Worm (Caenorhabditis elegans) whole organism, dauer: ENCODE data around the gene srlf-14.

Experiments
- unc-62 ChIP-seq: sonication (generic microtip); optimal IDR thresholded peaks from 2 replicates; lab custom pipeline; 2017; ENCODE audit warnings: missing biosample characterization, missing genetic modification reagents, missing genetic modification characterization

srlf-14 gene

DNA sequence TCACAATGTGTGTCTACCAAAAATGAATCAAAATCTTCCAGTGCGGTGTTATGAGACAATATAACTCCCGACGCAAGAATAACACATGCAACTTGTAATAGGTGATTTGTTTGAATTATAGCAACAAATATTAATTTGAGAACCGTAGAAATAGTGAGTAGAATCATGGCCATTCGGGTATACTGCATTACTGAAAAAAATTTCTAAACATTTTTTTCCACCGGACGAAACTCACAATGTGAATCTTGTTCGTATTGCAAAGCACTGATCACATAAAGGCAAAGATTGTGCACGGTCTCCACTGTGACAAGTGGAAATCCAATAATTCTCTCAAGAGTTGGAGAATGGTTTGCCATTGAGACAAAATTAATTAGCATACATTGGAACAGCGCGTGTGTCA lies 8.3 kb upstream of the srlf-14 start:
- no peak for TF ChIP-seq unc-62 (GFP tag; lab: Kevin White, UChicago)

DNA sequence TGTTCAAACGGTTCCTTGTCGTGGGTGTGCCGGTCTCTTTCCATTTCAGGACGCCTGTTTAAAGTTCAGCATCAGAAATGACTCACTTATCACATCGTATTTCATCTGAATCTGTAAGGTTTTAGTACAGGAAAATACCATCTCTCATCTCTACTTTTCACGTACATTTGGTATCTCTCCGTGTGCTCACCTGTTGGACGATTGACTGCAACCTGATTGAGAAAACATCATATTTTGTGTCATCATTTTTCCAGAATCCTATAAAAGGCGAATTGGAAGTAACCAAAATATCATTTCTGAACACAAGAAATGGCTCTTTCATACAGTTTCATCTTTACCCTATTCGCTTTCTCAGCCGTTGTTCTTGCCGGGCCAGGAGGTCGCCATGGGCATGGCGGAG lies 5.9 kb upstream of the srlf-14 start, which contains the start of gene srlf-30:
Gene srlf-30, plus strand, starts transcription at position 301 of the 400 bp plus-strand sequence.
- no peak for TF ChIP-seq unc-62 (GFP tag; lab: Kevin White, UChicago)

DNA sequence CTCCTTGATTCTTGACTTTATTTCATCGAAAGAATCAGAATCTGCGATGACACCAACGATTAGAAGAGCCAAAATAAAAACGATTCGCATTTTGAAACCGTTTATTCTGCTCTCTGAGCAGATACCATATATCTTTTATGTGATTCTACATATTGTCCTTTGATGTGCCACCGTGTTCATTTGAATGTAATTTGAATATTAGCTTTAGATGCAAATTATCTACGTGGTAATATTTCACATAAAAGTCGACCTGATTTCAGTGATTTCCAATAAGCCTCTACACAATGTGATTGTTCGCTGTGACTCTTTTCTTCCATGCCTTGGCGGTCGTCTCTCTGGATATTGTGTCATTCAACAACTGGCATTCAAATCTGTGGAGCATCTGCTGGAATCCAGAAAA lies 4.9 kb upstream of the srlf-14 start, which contains the start of the genes F13E9.9 and F13E9.19:
Gene F13E9.9, minus strand, starts transcription at position 101 of the 400 bp plus-strand sequence.
Gene F13E9.19, plus strand, starts transcription at position 316 of the 400 bp plus-strand sequence.
- no peak for TF ChIP-seq unc-62 (GFP tag; lab: Kevin White, UChicago)

DNA sequence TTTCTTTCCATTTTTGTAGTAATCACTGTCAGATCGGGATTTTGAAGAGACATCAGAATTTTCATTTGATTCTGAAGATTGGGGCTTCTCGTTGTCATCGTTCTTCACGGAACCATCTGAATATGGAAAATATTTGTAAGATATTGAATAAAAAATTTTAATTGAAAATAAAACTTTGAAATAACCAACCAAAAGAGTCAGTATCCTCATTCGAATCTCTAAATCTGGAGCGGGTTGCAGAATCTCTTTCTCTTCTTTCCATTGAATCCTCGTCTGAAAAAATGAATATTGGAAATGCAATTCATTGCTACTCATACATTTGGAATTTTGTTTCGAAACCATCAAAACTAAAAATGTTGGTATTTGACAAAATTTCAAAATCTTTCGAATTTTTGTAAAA lies 4.0 kb upstream of the srlf-14 start:
- no peak for TF ChIP-seq unc-62 (GFP tag; lab: Kevin White, UChicago)

DNA sequence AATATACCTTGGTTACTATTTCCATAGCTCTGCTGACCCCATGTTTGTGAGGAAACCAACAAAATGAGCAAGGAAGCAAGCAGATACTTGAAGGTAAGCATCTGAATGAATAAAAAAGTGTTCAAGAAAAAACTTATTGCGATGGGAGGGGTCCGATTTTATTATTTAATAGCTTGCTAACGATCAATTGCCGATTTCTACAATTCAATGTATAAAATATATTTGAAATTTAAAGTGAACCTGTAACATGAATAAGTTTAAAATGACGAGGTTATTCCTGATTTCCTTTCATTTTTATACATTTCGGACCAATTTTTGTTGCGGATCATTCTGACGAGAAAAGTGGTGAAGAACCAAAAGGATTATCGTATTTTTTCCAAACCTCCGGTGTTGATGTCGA lies 2.4 kb upstream of the srlf-14 start, which contains the start of gene srlf-13:
Gene srlf-13, minus strand, starts transcription at position 101 of the 400 bp plus-strand sequence.
- TF ChIP-seq unc-62 (GFP tag; lab: Kevin White, UChicago): no peak

DNA sequence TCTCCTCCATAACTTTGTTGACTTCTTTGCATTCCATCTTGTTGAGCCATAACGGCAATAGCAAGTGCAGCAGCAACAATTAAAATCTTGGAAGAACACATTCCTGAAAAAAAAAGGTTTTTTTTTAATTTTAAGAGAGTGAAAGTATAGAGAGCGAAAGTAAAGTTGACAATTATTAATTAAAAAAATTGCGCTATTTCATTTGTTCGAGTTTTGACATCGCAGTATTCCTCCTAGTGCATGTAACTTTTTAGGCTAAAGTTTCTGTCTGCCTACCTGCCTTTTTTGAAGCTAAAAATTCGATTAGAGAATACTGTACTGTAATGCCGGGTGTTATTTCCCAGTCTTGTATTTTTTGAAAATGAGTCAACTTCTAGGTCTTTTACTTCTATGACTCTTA lies 2.2 kb downstream of the srlf-14 start, which contains the start of gene srlf-12:
Gene srlf-12, minus strand, starts transcription at position 101 of the 400 bp plus-strand sequence.
- TF ChIP-seq unc-62 (GFP tag; lab: Kevin White, UChicago): no peak

DNA sequence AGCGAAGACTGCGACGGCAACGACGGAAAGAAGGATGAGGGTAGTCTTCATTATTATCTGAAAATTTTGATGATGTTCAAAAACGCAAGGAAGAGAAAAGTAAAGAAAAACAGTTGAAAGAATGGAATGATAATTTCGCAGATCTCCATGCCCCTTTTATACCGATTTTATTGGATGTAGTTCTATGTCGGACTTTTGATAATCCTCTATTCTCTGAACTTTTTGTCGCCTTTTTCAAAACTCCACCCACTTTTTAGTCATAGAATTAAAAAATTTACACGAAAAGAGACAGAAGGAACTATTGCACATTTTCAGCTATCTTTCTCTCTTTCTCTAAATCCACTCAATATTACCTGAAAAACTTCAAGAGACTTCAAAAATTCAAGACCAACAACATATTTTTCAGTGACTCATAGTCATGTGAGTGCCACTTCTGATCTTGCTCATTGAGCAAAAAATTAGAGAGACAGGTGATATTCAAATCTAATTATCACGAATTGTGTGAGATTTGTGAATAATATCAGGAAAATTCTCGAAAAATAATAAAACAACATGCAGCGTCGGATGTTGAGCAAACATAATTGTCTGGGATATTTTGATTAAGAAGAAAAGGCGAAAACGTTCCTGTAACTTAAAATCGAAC lies 4.2 kb downstream of the srlf-14 start, which contains the start of gene F13E9.15:
Gene F13E9.15, minus strand, starts transcription at position 51 of the 643 bp plus-strand sequence.
- TF ChIP-seq unc-62 (GFP tag; lab: Kevin White, UChicago): no peak

DNA sequence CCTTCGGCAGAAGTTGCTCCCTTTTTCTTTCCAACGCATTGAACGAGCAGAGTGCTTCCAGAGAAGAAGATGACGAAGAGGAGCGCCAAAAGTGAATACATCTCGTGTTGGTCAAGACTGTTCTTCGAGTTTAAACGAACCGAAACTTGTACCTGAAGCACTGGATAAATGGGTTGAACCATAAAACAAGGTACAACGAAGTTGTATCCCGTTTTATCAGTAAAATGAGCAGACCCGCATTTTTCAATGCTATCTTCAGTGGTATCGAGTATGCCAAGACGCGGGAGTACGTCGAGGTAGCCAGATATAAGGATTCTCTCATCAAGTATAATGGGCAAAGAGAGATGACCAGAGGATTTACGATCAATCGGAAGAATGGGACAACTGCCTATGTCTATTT lies 6.9 kb downstream of the srlf-14 start, which contains the start of gene F13E9.16:
Gene F13E9.16, minus strand, starts transcription at position 101 of the 400 bp plus-strand sequence.
- no peak for TF ChIP-seq unc-62 (GFP tag; lab: Kevin White, UChicago)

DNA sequence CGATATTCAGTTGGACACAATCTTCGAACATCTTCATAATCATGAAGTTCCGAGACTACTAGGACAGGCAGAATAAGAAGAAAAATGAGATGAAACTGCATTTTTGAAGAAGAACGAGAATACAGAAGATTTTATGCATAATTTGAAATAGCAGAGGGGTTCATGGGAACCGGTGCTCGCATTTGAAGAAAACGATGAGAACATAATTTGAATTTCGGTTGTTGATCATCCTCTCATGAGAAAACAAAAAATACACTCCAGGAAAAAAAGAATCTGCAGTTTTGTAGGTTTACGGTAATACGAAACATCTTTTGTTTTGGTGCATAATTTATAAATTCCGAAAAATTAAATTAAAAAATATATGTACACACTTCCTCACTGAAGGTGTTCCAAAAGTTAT lies 8.2 kb downstream of the srlf-14 start, which contains the start of gene srlf-11:
Gene srlf-11, minus strand, starts transcription at position 101 of the 400 bp plus-strand sequence.
- no peak for TF ChIP-seq unc-62 (GFP tag; lab: Kevin White, UChicago)

DNA sequence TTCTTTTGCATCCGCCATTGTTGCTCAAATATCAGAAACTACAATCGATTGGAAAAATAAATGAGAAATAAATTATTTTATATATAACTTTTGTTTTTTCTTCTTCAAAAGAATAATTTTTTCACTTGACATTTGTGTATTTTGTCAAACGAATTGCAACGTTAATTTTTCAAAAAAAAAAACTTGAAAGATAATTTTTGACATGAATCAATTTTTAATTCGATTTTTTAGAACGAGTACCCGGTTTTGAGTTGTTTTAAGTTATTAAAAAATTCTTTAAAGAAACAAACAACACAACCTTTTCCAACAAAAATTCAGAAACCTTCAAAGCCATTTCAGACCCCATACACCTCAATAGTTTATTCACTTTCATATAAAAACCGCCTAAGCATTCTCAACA lies 9.9 kb downstream of the srlf-14 start, which contains the start of gene F13E9.5:
Gene F13E9.5, minus strand, starts transcription at position 101 of the 400 bp plus-strand sequence.
- TF ChIP-seq unc-62 (GFP tag; lab: Kevin White, UChicago): no peak

DNA sequence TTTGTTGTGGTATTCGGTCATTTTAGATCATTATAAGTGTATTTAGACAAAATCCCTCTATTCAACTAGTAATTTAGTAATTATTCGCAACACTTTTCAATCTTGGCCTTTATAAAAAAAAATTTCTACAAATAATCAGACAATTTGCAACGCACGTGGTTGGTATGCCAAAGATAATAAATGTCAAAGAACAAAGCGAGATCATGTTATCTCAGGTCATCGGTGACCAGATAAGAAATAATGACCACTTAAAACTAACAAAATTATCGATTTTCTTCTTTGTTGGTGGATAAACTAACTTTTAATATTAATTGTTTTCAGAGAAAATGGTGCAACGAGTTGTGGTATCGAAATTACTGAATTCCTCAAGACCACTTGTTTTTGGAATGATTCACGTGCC lies 12.9 kb downstream of the srlf-14 start, which contains the start of gene F13E9.13:
Gene F13E9.13, plus strand, starts transcription at position 317 of the 400 bp plus-strand sequence.
- no peak for TF ChIP-seq unc-62 (GFP tag; lab: Kevin White, UChicago)

DNA sequence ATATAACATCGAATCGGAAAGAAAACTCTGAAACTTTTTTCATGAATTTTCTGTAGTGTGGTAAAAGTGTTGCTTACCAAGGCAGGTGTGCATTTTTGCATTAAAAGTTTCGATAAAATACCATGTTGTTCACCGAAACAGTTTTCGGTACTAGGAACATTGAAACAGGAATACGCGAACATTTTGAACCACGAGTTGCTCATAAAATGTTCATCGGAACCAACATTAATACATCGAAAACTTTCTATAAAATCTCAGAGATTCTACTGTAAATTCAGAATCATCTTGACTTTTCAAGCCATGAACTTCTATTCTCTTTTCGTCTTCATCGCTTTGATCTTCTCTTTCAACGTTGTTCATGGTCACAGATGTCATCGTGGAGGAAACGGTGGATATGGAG lies 13.9 kb downstream of the srlf-14 start, which contains the start of gene fipr-15:
Gene fipr-15, plus strand, starts transcription at position 301 of the 400 bp plus-strand sequence.
- TF ChIP-seq unc-62 (GFP tag; lab: Kevin White, UChicago): no peak

DNA sequence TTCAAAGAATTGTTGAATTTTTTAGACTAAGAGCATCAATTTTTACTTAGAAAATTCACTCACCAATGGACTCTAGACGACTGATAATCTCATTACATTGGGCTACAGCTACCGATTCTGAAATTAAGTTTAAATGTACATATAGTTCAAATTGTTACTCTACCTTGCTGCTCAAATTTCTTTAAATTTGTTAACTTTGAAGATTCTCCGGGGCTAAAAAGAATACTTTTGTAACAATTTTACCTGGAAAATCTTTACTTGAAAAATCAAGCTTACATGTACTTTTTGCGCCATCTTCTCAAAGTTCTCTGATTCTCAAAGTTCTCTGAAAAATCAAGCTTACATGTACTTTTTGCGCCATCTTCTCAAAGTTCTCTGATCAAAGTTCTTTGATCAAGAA lies 14.6 kb downstream of the srlf-14 start, which contains the start of gene sdz-13:
Gene sdz-13, minus strand, starts transcription at position 101 of the 400 bp plus-strand sequence.
- TF ChIP-seq unc-62 (GFP tag; lab: Kevin White, UChicago): no peak

DNA sequence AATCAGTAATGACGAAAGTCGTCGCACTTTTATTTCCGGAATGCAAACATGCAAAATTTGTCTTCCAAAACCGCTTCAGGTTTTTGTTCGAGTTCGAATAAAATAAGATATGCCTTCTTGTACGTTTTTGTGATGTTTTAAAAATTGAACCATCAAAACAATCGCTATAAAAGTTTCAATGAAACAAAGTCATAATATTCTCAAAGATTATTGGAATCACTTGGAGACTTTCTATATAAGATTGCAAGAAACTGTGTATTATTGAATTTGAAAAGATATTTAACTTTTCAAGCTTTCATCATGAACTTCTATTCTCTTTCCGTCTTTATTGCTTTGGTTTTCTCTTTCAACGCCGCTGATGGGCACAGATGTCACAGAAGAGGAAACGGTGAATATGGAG lies 17.3 kb downstream of the srlf-14 start, which contains the start of gene fipr-14:
Gene fipr-14, plus strand, starts transcription at position 301 of the 400 bp plus-strand sequence.
- no peak for TF ChIP-seq unc-62 (GFP tag; lab: Kevin White, UChicago)

DNA sequence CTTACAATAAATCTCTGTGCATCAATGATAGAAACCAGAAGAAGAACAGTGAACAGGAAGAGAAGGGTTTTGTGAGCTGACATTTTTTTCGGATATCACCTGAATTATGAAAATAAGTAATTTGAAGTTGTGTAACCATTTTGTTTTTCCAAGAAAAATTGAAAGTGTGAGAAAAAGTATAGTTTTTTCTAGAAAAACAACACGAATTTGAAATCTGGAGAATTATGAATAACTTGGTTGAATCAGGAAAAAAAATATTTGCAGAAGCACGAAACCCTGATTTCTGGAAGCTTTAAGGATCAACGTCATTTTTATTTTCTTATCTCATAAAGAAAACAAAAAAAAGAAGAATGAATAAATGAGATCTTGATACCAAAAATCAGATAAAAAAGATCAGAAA lies 19.6 kb downstream of the srlf-14 start, which contains the start of gene F13E9.12:
Gene F13E9.12, minus strand, starts transcription at position 101 of the 400 bp plus-strand sequence.
- no peak for TF ChIP-seq unc-62 (GFP tag; lab: Kevin White, UChicago)

DNA sequence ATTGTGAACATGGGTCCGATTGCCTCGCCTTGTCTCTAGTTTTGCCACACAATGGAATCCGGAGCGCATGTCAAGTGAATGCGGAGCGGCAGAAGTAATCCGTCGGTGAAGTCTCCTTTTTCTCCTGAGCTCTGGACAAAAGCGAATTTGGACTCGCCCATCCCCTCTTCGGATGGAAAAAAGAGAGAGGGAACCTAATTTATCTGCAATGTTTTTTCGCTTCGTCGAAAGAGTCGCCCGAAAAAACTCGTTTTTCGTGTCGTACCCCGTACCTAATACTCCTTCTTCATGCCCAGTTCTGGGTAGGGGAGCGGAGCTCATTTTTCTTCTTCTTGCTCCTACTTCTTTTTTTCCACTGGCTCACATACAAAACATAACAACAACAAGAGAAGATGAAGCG lies 24.0 kb downstream of the srlf-14 start:
- no peak for TF ChIP-seq unc-62 (GFP tag; lab: Kevin White, UChicago)
